Fruit fly (Drosophila melanogaster) whole organism, prepupa: ENCODE results near the gene CG2260.

ENCODE experiments used
- Blimp-1 ChIP-seq: fragments of 200-800 bp; sonication (Bioruptor generic); optimal IDR thresholded peaks from 3 replicates; lab custom pipeline; 2017; ENCODE audit warnings: missing biosample characterization, missing genetic modification characterization, mild to moderate bottlenecking, moderate library complexity, missing genetic modification reagents
- CG10631 ChIP-seq: fragments of 200-800 bp; sonication (Bioruptor generic); optimal IDR thresholded peaks from 2 replicates; lab custom pipeline; 2016; ENCODE audit warnings: missing biosample characterization, missing genetic modification characterization
- CG11294 ChIP-seq: fragments of 200-800 bp; sonication (Bioruptor generic); IDR thresholded peaks from 2 replicates; pipeline ENCODE4 v1.3.6; 2022; ENCODE audit warnings: missing biosample characterization, missing genetic modification characterization
- CG11762 ChIP-seq: fragments of 200-800 bp; sonication (Bioruptor generic); optimal IDR thresholded peaks from 3 replicates; lab custom pipeline; 2016; ENCODE audit warnings: missing biosample characterization, missing genetic modification characterization; ENCODE audit not compliant: insufficient read depth
- CG11902 ChIP-seq: fragments of 200-800 bp; sonication (Bioruptor generic); optimal IDR thresholded peaks from 3 replicates; lab custom pipeline; 2016; ENCODE audit warnings: missing biosample characterization, missing genetic modification characterization
- CG15336 ChIP-seq: fragments of 200-800 bp; sonication (Bioruptor generic); IDR thresholded peaks from 2 replicates; pipeline ENCODE4 v1.3.6; 2022; ENCODE audit warnings: missing biosample characterization, missing genetic modification characterization
- CG1621 ChIP-seq: fragments of 200-800 bp; sonication (Bioruptor generic); optimal IDR thresholded peaks from 3 replicates; lab custom pipeline; 2018; ENCODE audit warnings: missing biosample characterization, mild to moderate bottlenecking, missing genetic modification characterization
- CG16779 ChIP-seq: fragments of 200-800 bp; sonication (Bioruptor generic); optimal IDR thresholded peaks from 3 replicates; lab custom pipeline; 2017; ENCODE audit warnings: missing biosample characterization, mild to moderate bottlenecking, missing genetic modification characterization
- CG3032 ChIP-seq: fragments of 200-800 bp; optimal IDR thresholded peaks from 2 replicates; lab custom pipeline; 2019; ENCODE audit warnings: missing biosample characterization, mild to moderate bottlenecking, missing genetic modification characterization, moderate library complexity
- CG31627 ChIP-seq: fragments of 200-800 bp; sonication (Bioruptor generic); optimal IDR thresholded peaks from 3 replicates; lab custom pipeline; 2016; ENCODE audit warnings: missing biosample characterization, missing genetic modification characterization
- CG32006 ChIP-seq: fragments of 200-800 bp; sonication (Bioruptor generic); optimal IDR thresholded peaks from 3 replicates; lab custom pipeline; 2017; ENCODE audit warnings: missing biosample characterization, mild to moderate bottlenecking, missing genetic modification characterization
- CG34406 ChIP-seq: fragments of 200-800 bp; sonication (Bioruptor generic); optimal IDR thresholded peaks from 3 replicates; lab custom pipeline; 2016; ENCODE audit warnings: missing biosample characterization, missing genetic modification characterization
- CG6163 ChIP-seq: fragments of 200-800 bp; sonication (Bioruptor generic); IDR thresholded peaks from 3 replicates; pipeline ENCODE4 v1.3.6; 2022; ENCODE audit warnings: missing biosample characterization, missing genetic modification characterization
- CG6276 ChIP-seq: fragments of 200-800 bp; sonication (Bioruptor generic); optimal IDR thresholded peaks from 2 replicates; lab custom pipeline; 2017; ENCODE audit warnings: missing biosample characterization, mild to moderate bottlenecking, missing genetic modification characterization
- CG6792 ChIP-seq: fragments of 200-800 bp; sonication (Bioruptor generic); optimal IDR thresholded peaks from 3 replicates; lab custom pipeline; 2016; ENCODE audit warnings: missing biosample characterization, missing genetic modification characterization
- CG6808 ChIP-seq: fragments of 200-800 bp; sonication (Bioruptor generic); optimal IDR thresholded peaks from 3 replicates; lab custom pipeline; 2017; ENCODE audit warnings: missing biosample characterization, missing genetic modification characterization, mild to moderate bottlenecking, moderate library complexity, missing genetic modification reagents
- CG6854 ChIP-seq: fragments of 200-800 bp; sonication (Bioruptor generic); optimal IDR thresholded peaks from 2 replicates; lab custom pipeline; 2017; ENCODE audit warnings: missing biosample characterization, mild to moderate bottlenecking, missing genetic modification characterization
- CG7368 ChIP-seq: fragments of 200-800 bp; sonication (Bioruptor generic); optimal IDR thresholded peaks from 3 replicates; lab custom pipeline; 2016; ENCODE audit warnings: missing biosample characterization, missing genetic modification characterization
- Eip75B ChIP-seq: fragments of 200-800 bp; sonication (Bioruptor generic); optimal IDR thresholded peaks from 3 replicates; lab custom pipeline; 2016; ENCODE audit warnings: missing biosample characterization, missing genetic modification characterization
- Eip78C ChIP-seq: fragments of 200-800 bp; sonication (Bioruptor generic); peaks from one replicate; lab custom pipeline; 2016; ENCODE audit warnings: missing biosample characterization, missing genetic modification characterization
- Eip93F ChIP-seq: fragments of 200-800 bp; sonication (Bioruptor generic); optimal IDR thresholded peaks from 2 replicates; lab custom pipeline; 2016; ENCODE audit warnings: missing biosample characterization, mild to moderate bottlenecking, missing genetic modification characterization
- Ets21C ChIP-seq: fragments of 200-800 bp; sonication (Bioruptor generic); optimal IDR thresholded peaks from 3 replicates; lab custom pipeline; 2016; ENCODE audit warnings: missing biosample characterization, missing genetic modification characterization
- Ets96B ChIP-seq: fragments of 200-800 bp; optimal IDR thresholded peaks from 2 replicates; lab custom pipeline; 2019; ENCODE audit warnings: missing biosample characterization, mild to moderate bottlenecking, missing genetic modification characterization, moderate library complexity
- Gug ChIP-seq: fragments of 200-800 bp; sonication (Bioruptor generic); IDR thresholded peaks from 2 replicates; pipeline ENCODE4 v1.3.6; 2022; ENCODE audit warnings: missing biosample characterization, missing genetic modification characterization
- Hr38 ChIP-seq: sonication (Bioruptor generic); optimal IDR thresholded peaks from 2 replicates; lab custom pipeline; 2016; ENCODE audit warnings: missing biosample characterization, missing genetic modification characterization
- Hr4 ChIP-seq: fragments of 200-800 bp; sonication (Bioruptor generic); optimal IDR thresholded peaks from 3 replicates; lab custom pipeline; 2016; ENCODE audit warnings: missing biosample characterization, missing genetic modification characterization
- Lpt ChIP-seq: fragments of 200-800 bp; sonication (Bioruptor generic); optimal IDR thresholded peaks from 3 replicates; lab custom pipeline; 2016; ENCODE audit warnings: missing biosample characterization, missing genetic modification characterization
- OdsH ChIP-seq: fragments of 200-800 bp; sonication (Bioruptor generic); optimal IDR thresholded peaks from 3 replicates; lab custom pipeline; 2016; ENCODE audit warnings: missing biosample characterization, missing genetic modification characterization
- Sox102F ChIP-seq: fragments of 200-800 bp; sonication (Bioruptor generic); optimal IDR thresholded peaks from 2 replicates; lab custom pipeline; 2016; ENCODE audit warnings: missing biosample characterization, mild to moderate bottlenecking, missing genetic modification characterization
- Sox14 ChIP-seq: fragments of 200-800 bp; sonication (Bioruptor generic); optimal IDR thresholded peaks from 3 replicates; lab custom pipeline; 2016; ENCODE audit warnings: missing biosample characterization, missing genetic modification characterization
- Sox15 ChIP-seq: fragments of 200-800 bp; sonication (Bioruptor generic); optimal IDR thresholded peaks from 3 replicates; lab custom pipeline; 2016; ENCODE audit warnings: missing biosample characterization, missing genetic modification characterization
- achi ChIP-seq: fragments of 200-800 bp; sonication (Bioruptor generic); optimal IDR thresholded peaks from 3 replicates; lab custom pipeline; 2016; ENCODE audit warnings: missing biosample characterization, missing genetic modification characterization
- acj6 ChIP-seq: fragments of 200-800 bp; sonication (Bioruptor generic); optimal IDR thresholded peaks from 3 replicates; lab custom pipeline; 2016; ENCODE audit warnings: missing biosample characterization, missing genetic modification characterization
- cyc ChIP-seq: fragments of 200-800 bp; sonication (Bioruptor generic); optimal IDR thresholded peaks from 3 replicates; lab custom pipeline; 2016; ENCODE audit warnings: missing biosample characterization, missing genetic modification characterization
- dac ChIP-seq: fragments of 200-800 bp; sonication (Bioruptor generic); optimal IDR thresholded peaks from 2 replicates; lab custom pipeline; 2017; ENCODE audit warnings: missing biosample characterization, mild to moderate bottlenecking, missing genetic modification characterization
- dsx ChIP-seq: fragments of 200-800 bp; optimal IDR thresholded peaks from 3 replicates; lab custom pipeline; 2019; ENCODE audit warnings: missing biosample characterization, mild to moderate bottlenecking, missing genetic modification characterization, moderate library complexity; ENCODE audit not compliant: poor library complexity, severe bottlenecking
- fd59A ChIP-seq: fragments of 200-800 bp; sonication (Bioruptor generic); optimal IDR thresholded peaks from 2 replicates; lab custom pipeline; 2017; ENCODE audit warnings: missing biosample characterization, mild to moderate bottlenecking, missing genetic modification characterization, missing genetic modification reagents
- fd85E ChIP-seq: fragments of 200-800 bp; sonication (Bioruptor generic); optimal IDR thresholded peaks from 3 replicates; lab custom pipeline; 2016; ENCODE audit warnings: missing biosample characterization, missing genetic modification characterization
- fkh ChIP-seq: fragments of 200-800 bp; sonication (Bioruptor generic); optimal IDR thresholded peaks from 3 replicates; lab custom pipeline; 2017; ENCODE audit warnings: missing biosample characterization, mild to moderate bottlenecking, missing genetic modification characterization, moderate library complexity
- lz ChIP-seq: fragments of 200-800 bp; sonication (Bioruptor generic); optimal IDR thresholded peaks from 3 replicates; lab custom pipeline; 2016; ENCODE audit warnings: missing biosample characterization, missing genetic modification characterization
- net ChIP-seq: fragments of 200-800 bp; sonication (Bioruptor generic); optimal IDR thresholded peaks from 3 replicates; lab custom pipeline; 2016; ENCODE audit warnings: missing biosample characterization, missing genetic modification characterization
- pdm3 ChIP-seq: fragments of 200-800 bp; sonication (Bioruptor generic); optimal IDR thresholded peaks from 3 replicates; lab custom pipeline; 2016; ENCODE audit warnings: missing biosample characterization, missing genetic modification characterization
- salr ChIP-seq, 2 experiments: fragments of 200-800 bp; sonication (Bioruptor generic); optimal IDR thresholded peaks; 3 replicates each; lab custom pipeline; 2016 to 2018; ENCODE audit warnings: missing biosample characterization in 2 of 2, missing genetic modification characterization in 2 of 2, mild to moderate bottlenecking in 1 of 2
- spab ChIP-seq: fragments of 200-800 bp; sonication (Bioruptor generic); optimal IDR thresholded peaks from 2 replicates; lab custom pipeline; 2017; ENCODE audit warnings: missing biosample characterization, mild to moderate bottlenecking, missing genetic modification characterization, missing genetic modification reagents
- ss ChIP-seq, 2 experiments: fragments of 200-800 bp; sonication (Bioruptor generic); optimal IDR thresholded peaks; 2 replicates in 1 of 2; 3 replicates in 1 of 2; lab custom pipeline; 2017 to 2018; ENCODE audit warnings: mild to moderate bottlenecking in 2 of 2, missing biosample characterization in 2 of 2, missing genetic modification characterization in 2 of 2, moderate library complexity in 1 of 2
- svp ChIP-seq: fragments of 200-800 bp; sonication (Bioruptor generic); peaks from one replicate; lab custom pipeline; 2016; ENCODE audit warnings: missing biosample characterization, missing genetic modification characterization
- vri ChIP-seq: fragments of 200-800 bp; sonication (Bioruptor generic); optimal IDR thresholded peaks from 3 replicates; lab custom pipeline; 2016; ENCODE audit warnings: missing biosample characterization, mild to moderate bottlenecking, missing genetic modification characterization

CG2260 gene

DNA sequence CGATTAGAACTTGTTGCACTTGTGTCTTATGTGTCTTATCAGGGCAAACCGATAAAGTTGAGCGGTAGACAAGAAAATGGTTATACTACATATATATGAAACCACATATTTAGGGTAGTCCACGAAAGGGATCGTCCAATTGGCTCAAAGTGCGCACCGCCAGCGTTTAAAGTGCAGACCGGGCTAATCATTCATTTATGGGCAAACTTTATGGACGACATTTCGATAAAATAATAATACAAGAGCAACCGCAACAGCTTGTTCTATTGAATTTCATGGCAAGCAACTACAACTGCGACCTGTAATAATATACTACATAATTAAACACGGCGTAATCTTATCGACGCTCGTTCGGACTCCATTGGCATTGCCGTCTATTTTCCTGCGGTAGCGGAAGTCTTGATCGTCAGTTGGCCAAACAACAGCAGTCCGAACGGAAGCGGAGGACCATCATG, 14.5 kb upstream of the CG2260 start, which contains the start of the genes cyr and CG2120:
Gene cyr (minus strand): TSS at position 294 of the 455 bp plus-strand sequence.
Gene CG2120 (plus strand): TSS at position 405 of the 455 bp plus-strand sequence.
- TF ChIP-seq CG11762 (GFP tag; lab: Kevin White, UChicago), result no peak
- no peak for TF ChIP-seq CG6792 (GFP tag; lab: Kevin White, UChicago)
- no peak for TF ChIP-seq fd59A (GFP tag; lab: Kevin White, UChicago)
- TF ChIP-seq CG6276 (GFP tag; lab: Kevin White, UChicago), result no peak
- TF ChIP-seq Ets21C (GFP tag; lab: Kevin White, UChicago), result no peak

DNA sequence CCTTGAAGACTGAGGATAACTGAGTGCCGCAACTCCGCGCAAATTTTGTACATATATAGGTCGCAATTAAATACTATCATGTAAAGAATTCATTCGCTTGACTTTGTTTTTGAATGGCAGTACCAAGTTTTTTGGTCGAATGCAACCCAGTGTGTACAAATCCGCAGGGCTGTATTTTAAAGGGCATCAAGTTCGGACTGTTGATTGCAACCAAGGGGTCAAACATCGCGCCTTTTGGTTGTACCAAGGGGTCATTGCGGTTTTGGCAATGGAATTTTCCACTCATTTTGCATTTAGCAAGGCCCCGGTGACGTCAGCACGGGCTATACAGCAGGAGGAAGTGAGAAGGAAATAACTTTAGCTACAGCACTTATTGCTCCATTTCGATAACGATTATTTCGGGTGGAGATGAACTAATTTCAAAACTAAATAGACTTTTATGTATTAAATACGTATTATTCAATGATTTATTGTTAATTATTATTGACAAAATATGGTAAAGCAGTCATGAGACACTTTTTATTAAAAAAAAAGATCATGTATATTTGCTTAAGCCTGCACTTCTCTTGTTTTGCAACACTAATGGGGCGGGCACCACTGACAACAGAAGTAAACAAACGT, 10.9 kb upstream of the CG2260 start, which contains the start of gene CG10958:
Gene CG10958 (plus strand): TSS at position 593 of the 621 bp plus-strand sequence.
- no peak for TF ChIP-seq dac (GFP tag; lab: Kevin White, UChicago)
- peak; percentile 74 for TF ChIP-seq achi (GFP tag; lab: Kevin White, UChicago)
- no peak for TF ChIP-seq vri (GFP tag; lab: Kevin White, UChicago)
- peak; percentile 24 for TF ChIP-seq CG3032 (tag; lab: Kevin White, UChicago)
- TF ChIP-seq net (GFP tag; lab: Kevin White, UChicago), result peak; percentile 36
- TF ChIP-seq fd59A (GFP tag; lab: Kevin White, UChicago), result no peak
- TF ChIP-seq Eip93F, result peak; percentile 57
- peak; percentile 69 for TF ChIP-seq CG10631 (GFP tag; lab: Kevin White, UChicago)
- peak; percentile 85 for TF ChIP-seq svp (GFP tag; lab: Kevin White, UChicago)
- peak; percentile 39 for TF ChIP-seq Hr4
- TF ChIP-seq Eip78C (GFP tag; lab: Kevin White, UChicago), result peak; percentile 81
- TF ChIP-seq CG32006, result no peak
- TF ChIP-seq spab (GFP tag; lab: Kevin White, UChicago), result no peak
- TF ChIP-seq CG6854 (GFP tag; lab: Kevin White, UChicago), result peak; percentile 34
- peak; percentile 34 for TF ChIP-seq CG11902
- peak; percentile 75 for TF ChIP-seq pdm3
- TF ChIP-seq dsx, result no peak
- peak; percentile 90 for TF ChIP-seq fkh (GFP tag; lab: Kevin White, UChicago)
- no peak for TF ChIP-seq Blimp-1 (GFP tag; lab: Kevin White, UChicago)
- peak; percentile 35 for TF ChIP-seq CG31627 (GFP tag; lab: Kevin White, UChicago)
- no peak for TF ChIP-seq CG11762 (GFP tag; lab: Kevin White, UChicago)
- peak; percentile 6 for TF ChIP-seq Lpt (GFP tag; lab: Kevin White, UChicago)
- TF ChIP-seq Hr38 (GFP tag; lab: Kevin White, UChicago), result no peak
- TF ChIP-seq CG11294, result no peak; the same call in 1 of the 2 replicates
- no peak for TF ChIP-seq Sox102F (GFP tag; lab: Kevin White, UChicago)
- no peak for TF ChIP-seq ss (GFP tag; optimal IDR thresholded peaks at IDR 0.05; lab: Kevin White, UChicago)
- TF ChIP-seq fd85E (GFP tag; lab: Kevin White, UChicago), result peak; percentile 25
- peak; percentile 68 for TF ChIP-seq OdsH (GFP tag; lab: Kevin White, UChicago)
- TF ChIP-seq Eip75B (GFP tag; lab: Kevin White, UChicago), result peak; percentile 61
- TF ChIP-seq CG6163, result peak; percentile 63; the same call in 2 of the 3 replicates
- no peak for TF ChIP-seq CG1621
- TF ChIP-seq cyc (GFP tag; lab: Kevin White, UChicago), result peak; percentile 43
- no peak for TF ChIP-seq CG6276 (GFP tag; lab: Kevin White, UChicago)
- peak; percentile 61 for TF ChIP-seq lz (GFP tag; lab: Kevin White, UChicago)
- no peak for TF ChIP-seq salr (GFP tag; optimal IDR thresholded peaks at IDR 0.05; lab: Kevin White, UChicago)
- no peak for TF ChIP-seq CG16779 (tag; lab: Kevin White, UChicago)
- peak; percentile 52; the same call in 1 of the 2 replicates for TF ChIP-seq CG15336 (GFP tag; lab: Robert Waterston, UW)
- TF ChIP-seq Sox14 (GFP tag; lab: Kevin White, UChicago), result peak; percentile 48
- TF ChIP-seq Ets96B, result peak; percentile 42
- TF ChIP-seq Sox15, result peak; percentile 16
- TF ChIP-seq CG34406 (GFP tag; lab: Kevin White, UChicago), result peak; percentile 60
- peak; percentile 66 for TF ChIP-seq acj6 (GFP tag; lab: Kevin White, UChicago)
- peak; percentile 14 for TF ChIP-seq Ets21C (GFP tag; lab: Kevin White, UChicago)
- 0 out of 2 replicates have a peak, but pooled peaks have one; percentile 12 for TF ChIP-seq Gug
- TF ChIP-seq CG6808 (GFP tag; lab: Kevin White, UChicago), result no peak
- no peak for TF ChIP-seq CG7368 (GFP tag; lab: Kevin White, UChicago)
